Worm (Caenorhabditis elegans) whole organism, young adult: ENCODE results near the gene frm-2.

Experiments used
- B0336.3 ChIP-seq: fragments of 200-800 bp; sonication (Bioruptor generic); IDR thresholded peaks from 2 replicates; pipeline ENCODE4 v1.3.6; 2022; ENCODE audit warnings: missing genetic modification characterization, missing compliant biosample characterization
- T07F8.4 ChIP-seq: sonication (generic microtip); optimal IDR thresholded peaks from 2 replicates; lab custom pipeline; 2016; ENCODE audit warnings: mild to moderate bottlenecking, missing genetic modification characterization, moderate library complexity, missing compliant biosample characterization
- atf-7 ChIP-seq: sonication (generic microtip); optimal IDR thresholded peaks from 2 replicates; lab custom pipeline; 2017; ENCODE audit warnings: mild to moderate bottlenecking, missing genetic modification characterization, missing compliant biosample characterization
- zfh-2 ChIP-seq: fragments of 200-800 bp; sonication (Bioruptor generic); conservative IDR thresholded peaks from 2 replicates; pipeline ENCODE4 v1.3.6; 2022; ENCODE audit warnings: missing genetic modification reagents, missing genetic modification characterization, missing compliant biosample characterization

- TF ChIP-seq B0336.3 (GFP tag; lab: Robert Waterston, UW): no peak
- TF ChIP-seq zfh-2 (GFP tag; lab: Robert Waterston, UW): no peak
- no peak for TF ChIP-seq atf-7 (tag; lab: Kevin White, UChicago)
- TF ChIP-seq T07F8.4 (tag; lab: Kevin White, UChicago): no peak
Measured at ce11 chrIII:6006453-6006852, 24.5 kb upstream of the frm-2 start.
